Worm (Caenorhabditis elegans) whole organism, L3 larva: ENCODE results near the gene C16C8.4.

Experiments used
- aly-2 ChIP-seq: fragments of 150-350 bp; optimal IDR thresholded peaks from 2 replicates; lab custom pipeline; 2014; ENCODE audit warnings: missing biosample characterization, missing genetic modification characterization
- ceh-82 ChIP-seq: fragments of 150-350 bp; optimal IDR thresholded peaks from 2 replicates; lab custom pipeline; 2014; ENCODE audit warnings: missing biosample characterization, missing genetic modification characterization
- ceh-9 ChIP-seq: sonication (generic microtip); optimal IDR thresholded peaks from 2 replicates; lab custom pipeline; 2018; ENCODE audit warnings: missing biosample characterization, missing genetic modification characterization
- egl-27 ChIP-seq: sonication (generic microtip); optimal IDR thresholded peaks from 4 replicates; lab custom pipeline; 2017; ENCODE audit warnings: missing biosample characterization, missing genetic modification reagents, missing genetic modification characterization
- elt-1 ChIP-seq: fragments of 150-350 bp; optimal IDR thresholded peaks from 2 replicates; lab custom pipeline; 2014; ENCODE audit warnings: missing biosample characterization, missing genetic modification characterization
- elt-3 ChIP-seq, 3 experiments: fragments of 150-350 bp in 1 of 3; sonication (generic microtip) in 2 of 3; optimal IDR thresholded peaks; 2 replicates in 2 of 3; 4 replicates in 1 of 3; lab custom pipeline; 2014 to 2017; ENCODE audit warnings: missing biosample characterization in 3 of 3, missing genetic modification characterization in 3 of 3
- fos-1 ChIP-seq: fragments of 150-350 bp; optimal IDR thresholded peaks from 2 replicates; lab custom pipeline; 2014; ENCODE audit warnings: missing biosample characterization, missing genetic modification characterization
- jun-1 ChIP-seq: fragments of 150-350 bp; optimal IDR thresholded peaks from 2 replicates; lab custom pipeline; 2014; ENCODE audit warnings: missing biosample characterization, missing genetic modification reagents, missing genetic modification characterization
- nhr-23 ChIP-seq: fragments of 150-350 bp; optimal IDR thresholded peaks from 2 replicates; lab custom pipeline; 2014; ENCODE audit warnings: missing biosample characterization, missing genetic modification reagents, missing genetic modification characterization
- nhr-237 ChIP-seq: fragments of 150-350 bp; optimal IDR thresholded peaks from 2 replicates; lab custom pipeline; 2014; ENCODE audit warnings: missing biosample characterization, missing genetic modification characterization
- nhr-25 ChIP-seq: sonication (generic microtip); optimal IDR thresholded peaks from 2 replicates; lab custom pipeline; 2017; ENCODE audit warnings: missing biosample characterization, missing genetic modification characterization
- sea-2 ChIP-seq: fragments of 150-350 bp; sonication (generic microtip); optimal IDR thresholded peaks from 4 replicates; lab custom pipeline; 2014; ENCODE audit warnings: missing biosample characterization, missing genetic modification reagents, missing genetic modification characterization
- ztf-4 ChIP-seq: fragments of 150-350 bp; optimal IDR thresholded peaks from 2 replicates; lab custom pipeline; 2014; ENCODE audit warnings: missing biosample characterization, missing genetic modification characterization

DNA sequence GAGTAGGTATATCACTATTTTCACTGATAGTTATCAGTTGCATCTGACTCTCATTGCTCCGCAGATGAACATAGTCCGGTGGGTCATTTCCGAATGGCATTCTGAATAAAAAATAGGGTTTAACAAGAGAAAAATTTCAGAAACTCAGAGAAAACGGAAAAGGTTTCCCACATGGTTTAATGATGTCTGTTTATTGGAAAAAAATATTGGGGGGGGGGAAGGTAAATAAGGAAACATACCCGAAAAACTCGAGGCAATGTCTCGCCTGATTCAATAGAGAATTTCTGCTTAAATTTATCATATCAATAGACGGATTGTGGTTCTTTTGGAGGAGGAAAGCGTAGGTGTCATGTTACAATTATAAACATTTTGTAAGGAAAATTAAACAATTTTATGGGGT lies 18.7 kb downstream of the C16C8.4 start, which contains the start of gene nep-11:
- TF ChIP-seq egl-27 (tag; lab: Kevin White, UChicago), result no peak
- TF ChIP-seq fos-1 (tag; lab: Kevin White, UChicago), result no peak
- no peak for TF ChIP-seq ceh-82 (tag; lab: Kevin White, UChicago)
- TF ChIP-seq nhr-23 (tag; lab: Kevin White, UChicago), result no peak
- no peak for TF ChIP-seq ztf-4 (tag; lab: Kevin White, UChicago)
- no peak for TF ChIP-seq elt-1 (tag; lab: Kevin White, UChicago)
- TF ChIP-seq ceh-9 (tag; lab: Kevin White, UChicago), result no peak
- no peak for TF ChIP-seq nhr-237 (tag; lab: Kevin White, UChicago)
- no peak for TF ChIP-seq nhr-25 (tag; lab: Kevin White, UChicago)
- TF ChIP-seq sea-2, result no peak
- TF ChIP-seq jun-1 (tag; lab: Kevin White, UChicago), result no peak
- TF ChIP-seq aly-2 (tag; lab: Kevin White, UChicago), result no peak
- no peak for TF ChIP-seq elt-3 (tag; optimal IDR thresholded peaks at IDR 0.05; lab: Kevin White, UChicago)
